Fruit fly (Drosophila melanogaster): ENCODE data around the gene ND-13A.

The ND-13A gene

DNA sequence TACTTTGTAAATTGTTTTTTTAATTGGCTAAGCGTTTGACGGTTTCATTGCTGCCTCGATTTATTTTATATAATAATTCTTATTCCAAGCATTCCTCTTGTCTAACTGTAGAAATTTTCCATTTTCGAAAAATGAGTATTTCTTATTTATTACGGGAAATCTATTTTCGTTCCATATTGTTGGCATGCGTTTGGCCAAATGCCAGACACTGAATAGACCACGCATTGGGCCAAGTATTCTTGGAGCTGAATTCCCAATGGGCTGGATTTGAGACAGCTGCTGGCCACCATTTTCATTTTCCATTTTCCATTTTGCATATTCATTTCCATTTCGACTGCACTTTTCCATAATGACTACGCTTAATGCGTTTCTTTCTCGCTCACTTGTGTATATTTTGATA is 16.4 kb upstream of the ND-13A start:
- no peak for TF ChIP-seq CG6808 (GFP tag; optimal IDR thresholded peaks at IDR 0.05)
- TF ChIP-seq CG7368 (GFP tag; optimal IDR thresholded peaks at IDR 0.05) = no peak
- TF ChIP-seq CG34406 (GFP tag; optimal IDR thresholded peaks at IDR 0.05) = no peak
- TF ChIP-seq CG6276 (GFP tag; optimal IDR thresholded peaks at IDR 0.05) = no peak
- no peak for TF ChIP-seq spab (GFP tag; optimal IDR thresholded peaks at IDR 0.05)
- TF ChIP-seq Smox (GFP tag; optimal IDR thresholded peaks at IDR 0.05) = no peak
- no peak for TF ChIP-seq cyc (GFP tag; optimal IDR thresholded peaks at IDR 0.05)

DNA sequence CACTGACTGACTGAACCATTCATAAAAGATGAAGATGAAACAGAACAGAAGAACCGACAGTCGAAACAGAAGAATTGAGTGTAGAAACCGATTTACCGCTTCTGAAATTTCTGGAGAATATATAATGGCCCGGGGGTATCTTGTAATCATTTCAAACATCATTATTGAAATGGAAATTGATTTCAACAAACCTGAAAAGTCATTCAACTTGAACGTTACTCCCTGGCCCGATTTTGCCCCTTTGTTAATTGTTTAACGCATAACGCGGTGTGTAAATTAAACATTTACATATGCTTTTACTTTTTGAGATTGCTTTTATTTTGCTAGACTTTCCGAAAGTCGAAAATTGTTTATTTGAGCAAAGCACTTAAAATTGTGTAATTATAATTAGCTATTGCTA is 14.8 kb upstream of the ND-13A start:
- TF ChIP-seq Gug (GFP tag; IDR thresholded peaks at IDR 0.05) (no peak), spab (GFP tag; optimal IDR thresholded peaks at IDR 0.05) (no peak), svp (GFP tag) (no peak), Sox14 (GFP tag; optimal IDR thresholded peaks at IDR 0.05) (no peak), CG3032 (tag; optimal IDR thresholded peaks at IDR 0.05) (no peak), CG16779 (tag; optimal IDR thresholded peaks at IDR 0.05) (no peak), Hr4 (GFP tag; optimal IDR thresholded peaks at IDR 0.05) (no peak), CG8632 (GFP tag; optimal IDR thresholded peaks at IDR 0.05) (no peak), Hr38 (GFP tag; optimal IDR thresholded peaks at IDR 0.05) (no peak), achi (GFP tag; optimal IDR thresholded peaks at IDR 0.05) (no peak), Met (GFP tag; optimal IDR thresholded peaks at IDR 0.05) (no peak), Sox102F (GFP tag; optimal IDR thresholded peaks at IDR 0.05) (no peak), OdsH (GFP tag; optimal IDR thresholded peaks at IDR 0.05) (no peak), CG32006 (GFP tag; optimal IDR thresholded peaks at IDR 0.05) (no peak), topi (GFP tag; optimal IDR thresholded peaks at IDR 0.05) (no peak), CG6808 (GFP tag; optimal IDR thresholded peaks at IDR 0.05) (no peak), CG6792 (GFP tag; optimal IDR thresholded peaks at IDR 0.05) (no peak), fkh (GFP tag; optimal IDR thresholded peaks at IDR 0.05) (no peak), CG31627 (GFP tag; optimal IDR thresholded peaks at IDR 0.05) (no peak), CG9139 (GFP tag; optimal IDR thresholded peaks at IDR 0.05) (no peak)

DNA sequence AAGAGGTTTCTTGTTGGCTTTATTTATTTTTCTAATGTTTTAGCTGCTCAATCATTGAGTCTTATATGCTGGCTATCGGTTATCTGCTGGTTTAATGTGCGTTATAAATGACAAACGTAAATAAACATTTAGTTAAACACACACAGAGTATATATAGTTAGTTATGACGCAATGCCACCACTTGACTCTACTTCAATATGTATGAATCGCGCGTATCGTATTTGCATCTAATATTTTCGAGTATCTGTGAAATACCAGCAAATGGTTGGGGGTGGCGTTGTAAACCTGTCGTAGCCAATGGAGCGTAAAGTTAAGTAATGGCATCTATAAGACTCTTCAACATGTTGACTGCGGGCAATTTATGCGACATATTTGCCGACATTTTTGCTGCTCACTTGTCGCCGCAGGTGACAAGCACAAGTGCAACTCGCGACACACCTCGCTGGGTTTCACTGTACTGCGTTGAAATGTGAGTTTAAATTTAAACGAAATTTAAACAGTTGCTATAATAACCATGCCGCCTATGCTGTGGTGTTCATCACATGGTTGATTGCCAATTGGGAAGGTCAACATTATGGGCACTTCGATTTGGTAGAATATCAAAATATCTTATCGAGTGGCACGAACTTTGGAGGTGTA is 13.5 kb upstream of the ND-13A start:
- TF ChIP-seq Met (GFP tag; optimal IDR thresholded peaks at IDR 0.05) (no peak), fkh (GFP tag; optimal IDR thresholded peaks at IDR 0.05) (peak; percentile 86)

DNA sequence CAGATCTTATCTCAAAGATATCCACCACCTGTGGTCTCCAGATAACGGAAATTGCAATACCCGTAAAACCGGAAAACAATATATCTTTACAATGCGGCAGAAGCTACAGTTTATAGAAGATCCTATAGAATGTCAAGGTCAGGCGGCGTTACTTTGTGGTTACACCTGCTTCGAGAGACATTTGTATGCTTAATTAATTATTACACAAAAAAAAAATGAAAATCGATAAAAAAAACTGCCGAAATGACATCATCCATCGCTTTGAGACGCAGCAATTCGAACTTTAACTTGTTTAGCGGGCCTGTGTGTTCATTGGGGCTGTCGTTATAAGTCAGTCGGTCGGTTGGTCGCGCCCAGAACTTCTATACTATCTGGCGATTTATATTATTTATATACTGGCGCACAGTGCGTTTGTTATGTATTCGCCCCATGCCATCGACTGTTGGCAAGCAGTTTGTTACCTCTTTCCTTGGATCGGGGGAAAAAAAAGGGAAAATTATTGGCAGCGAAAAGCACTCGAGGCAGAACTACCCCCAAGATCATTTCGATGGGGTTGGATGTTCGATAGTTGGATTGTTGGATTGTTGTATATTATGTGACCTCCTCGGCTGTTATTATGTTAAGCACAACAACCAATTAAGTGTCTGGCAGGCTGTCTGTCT is 11.3 kb upstream of the ND-13A start:
- no peak for TF ChIP-seq dac (GFP tag; optimal IDR thresholded peaks at IDR 0.05)
- TF ChIP-seq fkh (GFP tag; optimal IDR thresholded peaks at IDR 0.05) = no peak
- TF ChIP-seq Gug (GFP tag; IDR thresholded peaks at IDR 0.05) = no peak
- TF ChIP-seq CG9139 (GFP tag; optimal IDR thresholded peaks at IDR 0.05) = no peak
- TF ChIP-seq Smox (GFP tag; optimal IDR thresholded peaks at IDR 0.05) = no peak
- TF ChIP-seq Sox14 (GFP tag; optimal IDR thresholded peaks at IDR 0.05) = no peak
- TF ChIP-seq CG6808 (GFP tag; optimal IDR thresholded peaks at IDR 0.05) = no peak
- no peak for TF ChIP-seq Sox15 (GFP tag; optimal IDR thresholded peaks at IDR 0.05)
- TF ChIP-seq fd85E (GFP tag; optimal IDR thresholded peaks at IDR 0.05) = no peak
- no peak for TF ChIP-seq CG11294 (GFP tag; IDR thresholded peaks at IDR 0.05)
- no peak for TF ChIP-seq Sox102F (GFP tag; optimal IDR thresholded peaks at IDR 0.05)
- no peak for TF ChIP-seq achi (GFP tag; optimal IDR thresholded peaks at IDR 0.05)
- TF ChIP-seq Hr4 (GFP tag; optimal IDR thresholded peaks at IDR 0.05) = no peak
- TF ChIP-seq acj6 (GFP tag; optimal IDR thresholded peaks at IDR 0.05) = no peak

DNA sequence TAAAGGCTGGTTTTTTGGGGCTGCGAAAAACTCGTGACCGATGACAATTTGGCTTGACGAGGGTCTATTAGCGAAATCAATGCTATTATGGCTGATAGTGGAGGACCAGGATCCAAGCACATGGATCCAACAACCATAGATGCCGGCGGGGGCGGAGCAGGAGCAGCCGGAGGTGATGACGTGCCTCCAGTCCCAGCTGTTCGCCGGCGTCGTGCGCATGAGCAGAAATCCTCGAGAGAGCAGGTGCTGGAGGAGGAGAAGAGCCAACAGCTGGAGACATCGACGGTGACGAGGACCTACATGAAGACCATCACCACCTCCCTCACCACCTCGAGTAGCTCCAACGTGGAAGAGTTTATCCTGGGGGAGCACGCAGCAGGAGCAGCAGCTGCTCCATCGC is 9.0 kb upstream of the ND-13A start:
- TF ChIP-seq CG8119 (GFP tag; IDR thresholded peaks at IDR 0.05) = no peak
- no peak for TF ChIP-seq salr (GFP tag; optimal IDR thresholded peaks at IDR 0.05)
- TF ChIP-seq topi (GFP tag; optimal IDR thresholded peaks at IDR 0.05) = no peak
- no peak for TF ChIP-seq CG6276 (GFP tag; optimal IDR thresholded peaks at IDR 0.05)
- TF ChIP-seq fd59A (GFP tag; optimal IDR thresholded peaks at IDR 0.05) = no peak
- TF ChIP-seq CG15336 (GFP tag; IDR thresholded peaks at IDR 0.05) = no peak
- TF ChIP-seq cyc (GFP tag; optimal IDR thresholded peaks at IDR 0.05) = no peak
- no peak for TF ChIP-seq Smox (GFP tag; optimal IDR thresholded peaks at IDR 0.05)
- TF ChIP-seq CG9139 (GFP tag; optimal IDR thresholded peaks at IDR 0.05) = no peak
- no peak for TF ChIP-seq CG31627 (GFP tag; optimal IDR thresholded peaks at IDR 0.05)
- TF ChIP-seq eg (GFP tag; IDR thresholded peaks at IDR 0.05) = no peak
- no peak for TF ChIP-seq CG6854 (GFP tag; optimal IDR thresholded peaks at IDR 0.05)
- TF ChIP-seq CG7368 (GFP tag; optimal IDR thresholded peaks at IDR 0.05) = no peak
- TF ChIP-seq CG4318 (GFP tag; optimal IDR thresholded peaks at IDR 0.05) = no peak
